Fruit fly (Drosophila melanogaster) whole organism, embryonic: ENCODE data around the gene CG4983.

ENCODE experiments used
- BEAF-32 ChIP-seq: fragments of 200-800 bp; sonication (Bioruptor generic); optimal IDR thresholded peaks from 3 replicates; lab custom pipeline; 2017; ENCODE audit warnings: missing biosample characterization, missing genetic modification characterization, mild to moderate bottlenecking, moderate library complexity, missing genetic modification reagents
- CG10979 ChIP-seq: fragments of 200-800 bp; sonication (Bioruptor generic); optimal IDR thresholded peaks from 2 replicates; lab custom pipeline; 2018; ENCODE audit warnings: missing biosample characterization, mild to moderate bottlenecking, missing genetic modification characterization, moderate library complexity
- CG11504 ChIP-seq: fragments of 200-800 bp; sonication (Bioruptor generic); optimal IDR thresholded peaks from 3 replicates; lab custom pipeline; 2019; ENCODE audit warnings: missing biosample characterization, mild to moderate bottlenecking, missing genetic modification characterization, moderate library complexity
- CG11695 ChIP-seq: fragments of 200-800 bp; sonication (Bioruptor generic); IDR thresholded peaks from 3 replicates; pipeline ENCODE4 v1.3.6; 2022; ENCODE audit warnings: missing biosample characterization, missing genetic modification characterization
- CG12299 ChIP-seq: fragments of 200-800 bp; sonication (Bioruptor generic); optimal IDR thresholded peaks from 2 replicates; lab custom pipeline; 2018; ENCODE audit warnings: missing biosample characterization, mild to moderate bottlenecking, missing genetic modification characterization
- CG16815 ChIP-seq: fragments of 200-800 bp; sonication (Bioruptor generic); optimal IDR thresholded peaks from 3 replicates; lab custom pipeline; 2017; ENCODE audit warnings: missing biosample characterization, mild to moderate bottlenecking, missing genetic modification characterization
- CG17385 ChIP-seq: fragments of 200-800 bp; sonication (Bioruptor generic); optimal IDR thresholded peaks from 3 replicates; lab custom pipeline; 2018; ENCODE audit warnings: missing biosample characterization, mild to moderate bottlenecking, missing genetic modification characterization
- CG18262 ChIP-seq: fragments of 200-800 bp; optimal IDR thresholded peaks from 3 replicates; lab custom pipeline; 2019; ENCODE audit warnings: missing biosample characterization, mild to moderate bottlenecking, missing genetic modification characterization, moderate library complexity
- CG2120 ChIP-seq: fragments of 200-800 bp; sonication (Bioruptor generic); optimal IDR thresholded peaks from 3 replicates; lab custom pipeline; 2016; ENCODE audit warnings: missing biosample characterization, missing genetic modification characterization
- CG2678 ChIP-seq: fragments of 200-800 bp; sonication (Bioruptor generic); optimal IDR thresholded peaks from 3 replicates; lab custom pipeline; 2019; ENCODE audit warnings: missing biosample characterization, mild to moderate bottlenecking, missing genetic modification characterization, moderate library complexity
- CG3281 ChIP-seq: fragments of 200-800 bp; sonication (Bioruptor generic); optimal IDR thresholded peaks from 3 replicates; lab custom pipeline; 2017; ENCODE audit warnings: missing biosample characterization, mild to moderate bottlenecking, missing genetic modification characterization
- CG3847 ChIP-seq: fragments of 200-800 bp; sonication (Bioruptor generic); IDR thresholded peaks from 2 replicates; pipeline ENCODE4 v1.3.6; 2022; ENCODE audit warnings: missing biosample characterization, missing genetic modification characterization
- CG3995 ChIP-seq: fragments of 200-800 bp; sonication (Bioruptor generic); optimal IDR thresholded peaks from 3 replicates; lab custom pipeline; 2016; ENCODE audit warnings: missing biosample characterization, missing genetic modification characterization
- CG4617 ChIP-seq: fragments of 200-800 bp; sonication (Bioruptor generic); optimal IDR thresholded peaks from 3 replicates; lab custom pipeline; 2016; ENCODE audit warnings: missing biosample characterization, missing genetic modification characterization, borderline replicate concordance
- CG7928 ChIP-seq: fragments of 200-800 bp; sonication (Bioruptor generic); optimal IDR thresholded peaks from 2 replicates; lab custom pipeline; 2017; ENCODE audit warnings: missing biosample characterization, mild to moderate bottlenecking, missing genetic modification characterization
- CG7987 ChIP-seq: fragments of 200-800 bp; sonication (Bioruptor generic); optimal IDR thresholded peaks from 2 replicates; lab custom pipeline; 2018; ENCODE audit warnings: missing biosample characterization, mild to moderate bottlenecking, missing genetic modification characterization, moderate library complexity
- CG9215 ChIP-seq: fragments of 200-800 bp; sonication (Bioruptor generic); IDR thresholded peaks from 2 replicates; pipeline ENCODE4 v1.3.6; 2022; ENCODE audit warnings: missing biosample characterization, missing genetic modification characterization
- CTCF ChIP-seq: fragments of 200-800 bp; sonication (Bioruptor generic); optimal IDR thresholded peaks from 2 replicates; lab custom pipeline; 2017; ENCODE audit warnings: missing biosample characterization, mild to moderate bottlenecking, missing genetic modification characterization, moderate library complexity
- Ets65A ChIP-seq: fragments of 200-800 bp; sonication (Bioruptor generic); peaks from one replicate; lab custom pipeline; 2016; ENCODE audit warnings: missing biosample characterization, missing genetic modification characterization
- Gsc ChIP-seq: fragments of 200-800 bp; sonication (Bioruptor generic); IDR thresholded peaks from 2 replicates; pipeline ENCODE4 v1.3.6; 2022; ENCODE audit warnings: missing biosample characterization, missing genetic modification characterization
- Jarid2 ChIP-seq: fragments of 200-800 bp; sonication (Bioruptor generic); optimal IDR thresholded peaks from 3 replicates; lab custom pipeline; 2017; ENCODE audit warnings: mild to moderate bottlenecking, missing biosample characterization, missing genetic modification reagents, missing genetic modification characterization
- MESR4 ChIP-seq: fragments of 200-800 bp; sonication (Bioruptor generic); optimal IDR thresholded peaks from 2 replicates; lab custom pipeline; 2018; ENCODE audit warnings: missing biosample characterization, mild to moderate bottlenecking, missing genetic modification characterization, moderate library complexity
- NC2α ChIP-seq: fragments of 200-800 bp; sonication (Bioruptor generic); optimal IDR thresholded peaks from 2 replicates; lab custom pipeline; 2016; ENCODE audit warnings: missing biosample characterization, missing genetic modification characterization
- Oli ChIP-seq: fragments of 200-800 bp; sonication (Bioruptor generic); optimal IDR thresholded peaks from 2 replicates; lab custom pipeline; 2018; ENCODE audit warnings: missing biosample characterization, mild to moderate bottlenecking, missing genetic modification characterization, moderate library complexity
- Poxn ChIP-seq: fragments of 200-800 bp; sonication (Bioruptor generic); IDR thresholded peaks from 2 replicates; pipeline ENCODE4 v1.3.6; 2022; ENCODE audit warnings: missing biosample characterization, missing genetic modification characterization
- Side ChIP-seq: fragments of 200-800 bp; sonication (Bioruptor generic); optimal IDR thresholded peaks from 2 replicates; lab custom pipeline; 2016; ENCODE audit warnings: missing biosample characterization, missing genetic modification characterization
- Ssrp ChIP-seq: fragments of 200-800 bp; sonication (Bioruptor generic); optimal IDR thresholded peaks from 2 replicates; lab custom pipeline; 2018; ENCODE audit warnings: missing biosample characterization, mild to moderate bottlenecking, missing genetic modification characterization, moderate library complexity
- cad ChIP-seq: fragments of >200 bp; optimal IDR thresholded peaks from 2 replicates; lab custom pipeline; 2017; ENCODE audit warnings: missing biosample characterization, missing genetic modification characterization
- caup ChIP-seq: fragments of 200-800 bp; sonication (Bioruptor generic); optimal IDR thresholded peaks from 3 replicates; lab custom pipeline; 2017; ENCODE audit warnings: missing biosample characterization, mild to moderate bottlenecking, missing genetic modification characterization, moderate library complexity; ENCODE audit not compliant: severe bottlenecking
- chif ChIP-seq, 2 experiments: fragments of 200-800 bp; sonication (Bioruptor generic); optimal IDR thresholded peaks; 3 replicates each; lab custom pipeline; 2016; ENCODE audit warnings: missing biosample characterization in 2 of 2, missing genetic modification characterization in 2 of 2
- chn ChIP-seq: fragments of 200-800 bp; sonication (Bioruptor generic); optimal IDR thresholded peaks from 2 replicates; lab custom pipeline; 2016; ENCODE audit warnings: missing biosample characterization, missing genetic modification characterization
- da ChIP-seq: fragments of 200-800 bp; sonication (Bioruptor generic); optimal IDR thresholded peaks from 2 replicates; lab custom pipeline; 2016; ENCODE audit warnings: missing biosample characterization, missing genetic modification characterization
- danr ChIP-seq: fragments of 200-800 bp; sonication (Bioruptor generic); IDR thresholded peaks from 2 replicates; pipeline ENCODE4 v1.3.6; 2022; ENCODE audit warnings: missing biosample characterization, missing genetic modification characterization
- dpn ChIP-seq, 2 experiments: fragments of 200-800 bp; sonication (Bioruptor generic); optimal IDR thresholded peaks; 3 replicates each; lab custom pipeline; 2016; ENCODE audit warnings: missing biosample characterization in 2 of 2, missing genetic modification characterization in 2 of 2
- eve ChIP-seq, 2 experiments: fragments of >200 bp; optimal IDR thresholded peaks; 2 replicates each; lab custom pipeline; 2017; ENCODE audit warnings: missing biosample characterization in 2 of 2, missing genetic modification characterization in 2 of 2
- fd96Cb ChIP-seq: fragments of 200-800 bp; sonication (Bioruptor generic); optimal IDR thresholded peaks from 2 replicates; lab custom pipeline; 2018; ENCODE audit warnings: missing biosample characterization, mild to moderate bottlenecking, missing genetic modification characterization, moderate library complexity
- fru ChIP-seq: fragments of >200 bp; optimal IDR thresholded peaks from 2 replicates; lab custom pipeline; 2017
- grn ChIP-seq: fragments of 200-800 bp; sonication (Bioruptor generic); optimal IDR thresholded peaks from 3 replicates; lab custom pipeline; 2017; ENCODE audit warnings: missing biosample characterization, missing genetic modification characterization
- kay ChIP-seq: fragments of 200-800 bp; sonication (Bioruptor generic); optimal IDR thresholded peaks from 2 replicates; lab custom pipeline; 2016; ENCODE audit warnings: missing biosample characterization, missing genetic modification characterization
- knrl ChIP-seq: fragments of 200-800 bp; sonication (Bioruptor generic); IDR thresholded peaks from 3 replicates; pipeline ENCODE4 v1.3.6; 2022; ENCODE audit warnings: missing biosample characterization, missing genetic modification characterization; ENCODE audit not compliant: partially characterized antibody
- lab ChIP-seq: fragments of 200-800 bp; sonication (Bioruptor generic); optimal IDR thresholded peaks from 3 replicates; lab custom pipeline; 2017; ENCODE audit warnings: missing biosample characterization, missing genetic modification characterization, mild to moderate bottlenecking, moderate library complexity, missing genetic modification reagents
- lilli ChIP-seq: fragments of 200-800 bp; sonication (Bioruptor generic); optimal IDR thresholded peaks from 3 replicates; lab custom pipeline; 2016; ENCODE audit warnings: missing biosample characterization, missing genetic modification characterization
- nom ChIP-seq: fragments of 200-800 bp; sonication (Bioruptor generic); optimal IDR thresholded peaks from 2 replicates; lab custom pipeline; 2017; ENCODE audit warnings: missing biosample characterization, missing genetic modification characterization, mild to moderate bottlenecking, moderate library complexity, missing genetic modification reagents
- odd ChIP-seq: fragments of 200-800 bp; sonication (Bioruptor generic); optimal IDR thresholded peaks from 2 replicates; lab custom pipeline; 2017; ENCODE audit warnings: missing biosample characterization, mild to moderate bottlenecking, missing genetic modification characterization
- phol ChIP-seq: fragments of 200-800 bp; sonication (Bioruptor generic); optimal IDR thresholded peaks from 3 replicates; lab custom pipeline; 2018; ENCODE audit warnings: missing biosample characterization, mild to moderate bottlenecking, missing genetic modification characterization, moderate library complexity
- pros ChIP-seq: fragments of 200-800 bp; sonication (Bioruptor generic); optimal IDR thresholded peaks from 3 replicates; lab custom pipeline; 2019; ENCODE audit warnings: missing biosample characterization, mild to moderate bottlenecking, missing genetic modification characterization, moderate library complexity
- ranshi ChIP-seq: fragments of 200-800 bp; sonication (Bioruptor generic); IDR thresholded peaks from 2 replicates; pipeline ENCODE4 v1.3.6; 2022; ENCODE audit warnings: missing biosample characterization, missing genetic modification characterization
- sd ChIP-seq: fragments of 200-800 bp; sonication (Bioruptor generic); optimal IDR thresholded peaks from 3 replicates; lab custom pipeline; 2018; ENCODE audit warnings: missing biosample characterization, mild to moderate bottlenecking, missing genetic modification characterization, moderate library complexity
- sim ChIP-seq: fragments of 200-800 bp; sonication (Bioruptor generic); IDR thresholded peaks from 2 replicates; pipeline ENCODE4 v1.3.6; 2022; ENCODE audit warnings: missing biosample characterization, missing genetic modification characterization
- slbo ChIP-seq: fragments of 200-800 bp; sonication (Bioruptor generic); IDR thresholded peaks from 2 replicates; pipeline ENCODE4 v1.3.6; 2022; ENCODE audit warnings: missing biosample characterization, missing genetic modification characterization
- sqz ChIP-seq: fragments of 200-800 bp; sonication (Bioruptor generic); optimal IDR thresholded peaks from 3 replicates; lab custom pipeline; 2018; ENCODE audit warnings: missing biosample characterization, mild to moderate bottlenecking, missing genetic modification characterization
- trem ChIP-seq: fragments of 200-800 bp; optimal IDR thresholded peaks from 3 replicates; lab custom pipeline; 2019; ENCODE audit warnings: missing biosample characterization, mild to moderate bottlenecking, missing genetic modification characterization, moderate library complexity

Gene CG4983

DNA sequence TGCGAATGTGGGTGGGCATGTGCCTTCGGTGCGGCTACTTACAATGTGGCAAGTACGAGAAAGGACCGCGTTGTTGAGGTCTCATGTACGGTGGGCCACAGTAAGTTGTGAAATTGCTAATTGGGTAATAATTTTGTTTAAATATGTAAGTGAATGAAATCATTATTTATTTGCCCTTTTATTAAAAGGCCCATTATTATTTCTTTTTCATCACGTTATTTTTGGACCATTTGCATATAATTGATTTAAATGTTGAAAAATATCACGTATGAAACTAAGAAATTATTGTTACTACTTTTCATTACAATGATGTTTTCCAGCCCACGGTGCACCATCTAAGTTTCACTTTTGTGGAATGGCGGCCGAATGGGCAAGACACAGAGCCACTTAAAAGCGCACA is 24.0 kb upstream of the CG4983 start (continued):
- no peak for TF ChIP-seq CG7928
- no peak for TF ChIP-seq Ets65A (GFP tag; lab: Kevin White, UChicago)
- TF ChIP-seq cad: no peak
- TF ChIP-seq grn (GFP tag; lab: Kevin White, UChicago): no peak
- no peak for TF ChIP-seq CTCF (GFP tag; lab: Kevin White, UChicago)
- peak; percentile 37 for TF ChIP-seq caup (GFP tag; lab: Kevin White, UChicago)
- no peak for TF ChIP-seq chif (GFP tag; optimal IDR thresholded peaks at IDR 0.05; lab: Kevin White, UChicago)
- TF ChIP-seq CG11504 (tag; lab: Kevin White, UChicago): peak; percentile 50
- no peak for TF ChIP-seq chn (GFP tag; lab: Kevin White, UChicago)
- TF ChIP-seq CG16815: no peak
- TF ChIP-seq Side (GFP tag; lab: Kevin White, UChicago): no peak
- no peak for TF ChIP-seq fd96Cb (tag; lab: Kevin White, UChicago)
- peak in 1 of 2 experiments; percentile 14 for TF ChIP-seq eve (GFP tag; optimal IDR thresholded peaks at IDR 0.05; lab: Kevin White, UChicago)
- TF ChIP-seq CG2120 (GFP tag; lab: Kevin White, UChicago): peak; percentile 53
- TF ChIP-seq CG10979 (tag; lab: Kevin White, UChicago): no peak
- peak; percentile 60 for TF ChIP-seq CG2678 (tag; lab: Kevin White, UChicago)
- TF ChIP-seq CG7987 (GFP tag; lab: Kevin White, UChicago): no peak
- no peak for TF ChIP-seq dpn (GFP tag; optimal IDR thresholded peaks at IDR 0.05; lab: Kevin White, UChicago)
- no peak for TF ChIP-seq knrl (GFP tag; lab: Robert Waterston, UW)
- no peak for TF ChIP-seq kay (GFP tag; lab: Kevin White, UChicago)
- peak; percentile 51 for TF ChIP-seq CG3281 (GFP tag; lab: Kevin White, UChicago)
- TF ChIP-seq CG9215: no peak
- no peak for TF ChIP-seq danr
- TF ChIP-seq NC2α (GFP tag; lab: Kevin White, UChicago): no peak
- no peak for TF ChIP-seq nom (GFP tag; lab: Kevin White, UChicago)
- TF ChIP-seq BEAF-32 (GFP tag; lab: Kevin White, UChicago): no peak
- 0 out of 2 replicates have a peak, but pooled peaks have one; percentile 30 for TF ChIP-seq slbo (GFP tag; lab: Robert Waterston, UW)
- TF ChIP-seq CG3995 (GFP tag; lab: Kevin White, UChicago): no peak
- TF ChIP-seq phol: no peak
- no peak for TF ChIP-seq da (GFP tag; lab: Kevin White, UChicago)
- TF ChIP-seq Jarid2: no peak
- peak; percentile 2 for TF ChIP-seq lilli (GFP tag; lab: Kevin White, UChicago)
- TF ChIP-seq sim (GFP tag; lab: Robert Waterston, UW): no peak
- TF ChIP-seq sd (tag; lab: Kevin White, UChicago): no peak
- TF ChIP-seq MESR4: no peak
- no peak for TF ChIP-seq sqz (GFP tag; lab: Kevin White, UChicago)
- no peak for TF ChIP-seq CG3847 (GFP tag; lab: Robert Waterston, UW)
- TF ChIP-seq Ssrp (tag; lab: Kevin White, UChicago): no peak
- no peak for TF ChIP-seq CG18262 (tag; lab: Kevin White, UChicago)
- no peak for TF ChIP-seq fru (lab: Kevin White, UChicago)
- TF ChIP-seq CG11695 (GFP tag; lab: Robert Waterston, UW): 0 out of 3 replicates have a peak, but pooled peaks have one; percentile 32
- peak; percentile 0 for TF ChIP-seq CG17385 (GFP tag; lab: Kevin White, UChicago)
- TF ChIP-seq Poxn (GFP tag; lab: Robert Waterston, UW): no peak
- TF ChIP-seq Oli (tag; lab: Kevin White, UChicago): peak; percentile 4
- no peak for TF ChIP-seq pros
- no peak for TF ChIP-seq CG12299
- TF ChIP-seq Gsc (GFP tag; lab: Robert Waterston, UW): no peak
- TF ChIP-seq trem: no peak
- TF ChIP-seq lab: peak; percentile 60
- TF ChIP-seq ranshi (GFP tag; lab: Robert Waterston, UW): 0 out of 2 replicates have a peak, but pooled peaks have one; percentile 17
- TF ChIP-seq CG4617 (GFP tag; lab: Kevin White, UChicago): no peak
- no peak for TF ChIP-seq odd
